Fruit fly (Drosophila melanogaster): ENCODE results near the gene Cog4.

Cog4 gene

dm6 chr2L:10506557-10507252 lies 18.3 kb upstream of the Cog4 start, which contains the start of the genes Myo31DF and CG6094 (continued):
- TF ChIP-seq Med (GFP tag) (peak; percentile 93), bigmax (GFP tag; optimal IDR thresholded peaks at IDR 0.05) (no peak), Sin3A (optimal IDR thresholded peaks at IDR 0.05) (peak; percentile 98), Vsx1 (GFP tag; optimal IDR thresholded peaks at IDR 0.05) (peak; percentile 59), CG8359 (GFP tag; optimal IDR thresholded peaks at IDR 0.05; ENCODE audit: borderline replicate concordance) (no peak), zfh2 (GFP tag; optimal IDR thresholded peaks at IDR 0.05) (peak; percentile 42), dati (GFP tag; IDR thresholded peaks at IDR 0.05) (no peak), kay (GFP tag; optimal IDR thresholded peaks at IDR 0.05) (no peak), lola (GFP tag; optimal IDR thresholded peaks at IDR 0.05) (no peak), CG13424 (tag; optimal IDR thresholded peaks at IDR 0.05) (peak; percentile 30), bbx (GFP tag; IDR thresholded peaks at IDR 0.05; ENCODE audit: partially characterized antibody) (peak; percentile 65), CG9797 (GFP tag; optimal IDR thresholded peaks at IDR 0.05) (peak; percentile 99), CG14860 (GFP tag; IDR thresholded peaks at IDR 0.05; ENCODE audit: partially characterized antibody) (no peak), lab (GFP tag; optimal IDR thresholded peaks at IDR 0.05) (peak; percentile 46), CG17568 (GFP tag; optimal IDR thresholded peaks at IDR 0.05) (no peak), grn (GFP tag; optimal IDR thresholded peaks at IDR 0.05) (no peak), CG15011 (GFP tag; optimal IDR thresholded peaks at IDR 0.05) (no peak), CG10959 (GFP tag; IDR thresholded peaks at IDR 0.05) (no peak), CG11695 (GFP tag; IDR thresholded peaks at IDR 0.05) (no peak), repo (GFP tag; optimal IDR thresholded peaks at IDR 0.05) (no peak), Lhr (GFP tag; optimal IDR thresholded peaks at IDR 0.05) (peak; percentile 89), tio (GFP tag; optimal IDR thresholded peaks at IDR 0.05) (no peak), CG12071 (GFP tag; optimal IDR thresholded peaks at IDR 0.05) (peak; percentile 40), Hr3 (GFP tag; optimal IDR thresholded peaks at IDR 0.05) (no peak), CG2678 (tag; optimal IDR thresholded peaks at IDR 0.05) (peak; percentile 49), ewg (GFP tag; optimal IDR thresholded peaks at IDR 0.05) (peak; percentile 41), Aef1 (GFP tag; IDR thresholded peaks at IDR 0.05) (no peak), shn (GFP tag; optimal IDR thresholded peaks at IDR 0.05) (peak; percentile 45), wor (GFP tag; IDR thresholded peaks at IDR 0.05) (no peak), CG12769 (tag; optimal IDR thresholded peaks at IDR 0.05) (peak; percentile 76), unpg (GFP tag; optimal IDR thresholded peaks at IDR 0.05) (no peak), CG30020 (tag; optimal IDR thresholded peaks at IDR 0.05) (peak; percentile 71), CG17361 (GFP tag; IDR thresholded peaks at IDR 0.05) (0 out of 3 replicates have a peak, but pooled peaks have one; percentile 31), wek (GFP tag; optimal IDR thresholded peaks at IDR 0.05) (peak; percentile 19), Meics (GFP tag; optimal IDR thresholded peaks at IDR 0.05) (no peak), Mad (GFP tag; optimal IDR thresholded peaks at IDR 0.05) (peak; percentile 46), CrebB (tag; optimal IDR thresholded peaks at IDR 0.05) (peak; percentile 17), CG32767 (GFP tag; IDR thresholded peaks at IDR 0.05) (0 out of 2 replicates have a peak, but pooled peaks have one; percentile 9), CG11723 (GFP tag; optimal IDR thresholded peaks at IDR 0.05) (no peak), CG5180 (GFP tag; optimal IDR thresholded peaks at IDR 0.05) (peak; percentile 90), Spps (tag; optimal IDR thresholded peaks at IDR 0.05) (no peak), gfzf (GFP tag; optimal IDR thresholded peaks at IDR 0.05) (peak; percentile 97), dpn (GFP tag; optimal IDR thresholded peaks at IDR 0.05) (peak; percentile 16 to 39), chinmo (GFP tag; IDR thresholded peaks at IDR 0.05; ENCODE audit: partially characterized antibody) (peak; percentile 80), gcm2 (GFP tag; optimal IDR thresholded peaks at IDR 0.05) (no peak), stwl (tag; optimal IDR thresholded peaks at IDR 0.05) (peak; percentile 64), her (GFP tag; optimal IDR thresholded peaks at IDR 0.05) (peak; percentile 7), ATbp (GFP tag; optimal IDR thresholded peaks at IDR 0.05) (peak; percentile 28)

All from whole organism, embryonic.